Worm (Caenorhabditis elegans): ENCODE measurements around the gene srx-14.
A peak's percentile ranks its signal among the peaks of the same experiment; 100 is the strongest.

Gene srx-14

ce11 chrIV:1086913-1087312 lies 26.6 kb downstream of the srx-14 start, which contains the start of gene csn-4:
TSS of gene csn-4 (minus strand) at chrIV:1087013.
- TF ChIP-seq F13H6.1 (tag; optimal IDR thresholded peaks at IDR 0.05) (no peak), syd-9 (tag; optimal IDR thresholded peaks at IDR 0.05) (no peak), madf-2 (tag; optimal IDR thresholded peaks at IDR 0.05) (no peak), gmeb-2 (tag; optimal IDR thresholded peaks at IDR 0.05) (no peak), Y22D7AL.16 (tag; optimal IDR thresholded peaks at IDR 0.05) (no peak), nhr-11 (tag; optimal IDR thresholded peaks at IDR 0.05) (no peak), ceh-34 (tag; optimal IDR thresholded peaks at IDR 0.05) (no peak), ceh-24 (tag; optimal IDR thresholded peaks at IDR 0.05) (no peak), fkh-6 (tag; optimal IDR thresholded peaks at IDR 0.05) (no peak)

- peak; percentile 96 for TF ChIP-seq elt-2 (tag; optimal IDR thresholded peaks at IDR 0.05)
- no peak for TF ChIP-seq ceh-14 (tag; optimal IDR thresholded peaks at IDR 0.05)
These were observed 38.1 kb downstream of the srx-14 start for ce11 chrIV:1075484-1075883.

- TF ChIP-seq ceh-34 (tag; optimal IDR thresholded peaks at IDR 0.05) = no peak
- TF ChIP-seq dmd-4 (tag; optimal IDR thresholded peaks at IDR 0.05; ENCODE audit: borderline replicate concordance) = no peak
- no peak for TF ChIP-seq ceh-6 (GFP tag; optimal IDR thresholded peaks at IDR 0.05)
- TF ChIP-seq elt-4 (tag; optimal IDR thresholded peaks at IDR 0.05) = no peak
- TF ChIP-seq elt-2 (tag; optimal IDR thresholded peaks at IDR 0.05) = no peak
- no peak for TF ChIP-seq hlh-30 (tag; optimal IDR thresholded peaks at IDR 0.05; ENCODE audit: insufficient read depth)
- no peak for TF ChIP-seq rnt-1 (tag; optimal IDR thresholded peaks at IDR 0.05)
- no peak for TF ChIP-seq che-1 (tag; optimal IDR thresholded peaks at IDR 0.05)
- TF ChIP-seq ceh-9 (tag; optimal IDR thresholded peaks at IDR 0.05) = no peak
- no peak for TF ChIP-seq hlh-13 (GFP tag; optimal IDR thresholded peaks at IDR 0.05)
- TF ChIP-seq ceh-19 (GFP tag; optimal IDR thresholded peaks at IDR 0.05) = no peak
- no peak for TF ChIP-seq nhr-11 (tag; optimal IDR thresholded peaks at IDR 0.05)
- no peak for TF ChIP-seq ceh-24 (tag; optimal IDR thresholded peaks at IDR 0.05)
- no peak for TF ChIP-seq nhr-232 (tag; optimal IDR thresholded peaks at IDR 0.05)
- TF ChIP-seq K02D7.2 (tag; optimal IDR thresholded peaks at IDR 0.05) = no peak
- no peak for TF ChIP-seq sdc-2 (tag; optimal IDR thresholded peaks at IDR 0.05)
- no peak for TF ChIP-seq nfya-1 (tag; optimal IDR thresholded peaks at IDR 0.05)
- no peak for TF ChIP-seq pros-1 (tag; optimal IDR thresholded peaks at IDR 0.05)
- TF ChIP-seq C08G9.2 (tag; optimal IDR thresholded peaks at IDR 0.05) = no peak
These were observed 39.5 kb downstream of the srx-14 start for ce11 chrIV:1074069-1074468.

ce11 chrIV:1070383-1070782 lies 43.2 kb downstream of the srx-14 start:
- TF ChIP-seq pha-2 (tag; optimal IDR thresholded peaks at IDR 0.05) = no peak
- no peak for TF ChIP-seq sox-2 (GFP tag; IDR thresholded peaks at IDR 0.05)
- peak; percentile 9 for TF ChIP-seq tbx-2 (tag; optimal IDR thresholded peaks at IDR 0.05)
- TF ChIP-seq nhr-232 (tag; optimal IDR thresholded peaks at IDR 0.05) = no peak
- TF ChIP-seq ceh-24 (tag; optimal IDR thresholded peaks at IDR 0.05) = no peak
- no peak for TF ChIP-seq elt-4 (tag; optimal IDR thresholded peaks at IDR 0.05)
- no peak for TF ChIP-seq hlh-15 (tag; optimal IDR thresholded peaks at IDR 0.05)
- peak; percentile 36 for TF ChIP-seq unc-42 (tag; optimal IDR thresholded peaks at IDR 0.05)
- no peak for TF ChIP-seq rnt-1 (tag; optimal IDR thresholded peaks at IDR 0.05)
- no peak for TF ChIP-seq mec-3 (tag; optimal IDR thresholded peaks at IDR 0.05; ENCODE audit: borderline replicate concordance)
- no peak for TF ChIP-seq eyg-1 (tag; optimal IDR thresholded peaks at IDR 0.05)
- peak; percentile 54 for TF ChIP-seq ceh-18 (tag; optimal IDR thresholded peaks at IDR 0.05)
- TF ChIP-seq pqm-1 (tag; optimal IDR thresholded peaks at IDR 0.05) = no peak
- TF ChIP-seq ceh-31 (tag; optimal IDR thresholded peaks at IDR 0.05) = peak; percentile 59
- no peak for TF ChIP-seq madf-2 (tag; optimal IDR thresholded peaks at IDR 0.05)
- no peak for TF ChIP-seq ceh-14 (tag; optimal IDR thresholded peaks at IDR 0.05)
- TF ChIP-seq nfya-1 (tag; optimal IDR thresholded peaks at IDR 0.05) = peak; percentile 34
- peak; percentile 93 for TF ChIP-seq F13H6.1 (tag; optimal IDR thresholded peaks at IDR 0.05)
- TF ChIP-seq ama-1 (optimal IDR thresholded peaks at IDR 0.05) = no peak
- TF ChIP-seq T23F11.4 (GFP tag; optimal IDR thresholded peaks at IDR 0.05) = no peak
- TF ChIP-seq fkh-6 (tag; optimal IDR thresholded peaks at IDR 0.05) = no peak
- TF ChIP-seq ceh-19 (GFP tag; optimal IDR thresholded peaks at IDR 0.05) = no peak
- TF ChIP-seq lin-11 (tag; optimal IDR thresholded peaks at IDR 0.05) = no peak
- TF ChIP-seq ceh-9 (tag; optimal IDR thresholded peaks at IDR 0.05) = no peak
- TF ChIP-seq dmd-4 (tag; optimal IDR thresholded peaks at IDR 0.05; ENCODE audit: borderline replicate concordance) = no peak
- no peak for TF ChIP-seq unc-3 (GFP tag; conservative IDR thresholded peaks at IDR 0.05)
- no peak for TF ChIP-seq unc-3 (tag; optimal IDR thresholded peaks at IDR 0.05)
- no peak for TF ChIP-seq npax-4 (tag; optimal IDR thresholded peaks at IDR 0.05)
- TF ChIP-seq ceh-30 (tag; optimal IDR thresholded peaks at IDR 0.05) = no peak
- no peak for TF ChIP-seq ceh-6 (GFP tag; optimal IDR thresholded peaks at IDR 0.05)
- no peak for TF ChIP-seq odd-2 (tag; optimal IDR thresholded peaks at IDR 0.05)
- no peak for TF ChIP-seq K02D7.2 (tag; optimal IDR thresholded peaks at IDR 0.05)
- no peak for TF ChIP-seq hlh-30 (tag; optimal IDR thresholded peaks at IDR 0.05; ENCODE audit: insufficient read depth)
- no peak for TF ChIP-seq C08G9.2 (tag; optimal IDR thresholded peaks at IDR 0.05)
- TF ChIP-seq fax-1 (tag; optimal IDR thresholded peaks at IDR 0.05) = no peak

Data from whole organism, late embryonic.